Fruit fly (Drosophila melanogaster) S2 (cell line): ENCODE data around the gene Mkp3.

Experiments used
- CG8478 ChIP-seq: fragments of >200 bp; optimal IDR thresholded peaks from 2 replicates; lab custom pipeline; 2018
- CTCF ChIP-seq, 2 experiments: fragments of >200 bp; optimal IDR thresholded peaks; 2 replicates each; lab custom pipeline; 2018

DNA sequence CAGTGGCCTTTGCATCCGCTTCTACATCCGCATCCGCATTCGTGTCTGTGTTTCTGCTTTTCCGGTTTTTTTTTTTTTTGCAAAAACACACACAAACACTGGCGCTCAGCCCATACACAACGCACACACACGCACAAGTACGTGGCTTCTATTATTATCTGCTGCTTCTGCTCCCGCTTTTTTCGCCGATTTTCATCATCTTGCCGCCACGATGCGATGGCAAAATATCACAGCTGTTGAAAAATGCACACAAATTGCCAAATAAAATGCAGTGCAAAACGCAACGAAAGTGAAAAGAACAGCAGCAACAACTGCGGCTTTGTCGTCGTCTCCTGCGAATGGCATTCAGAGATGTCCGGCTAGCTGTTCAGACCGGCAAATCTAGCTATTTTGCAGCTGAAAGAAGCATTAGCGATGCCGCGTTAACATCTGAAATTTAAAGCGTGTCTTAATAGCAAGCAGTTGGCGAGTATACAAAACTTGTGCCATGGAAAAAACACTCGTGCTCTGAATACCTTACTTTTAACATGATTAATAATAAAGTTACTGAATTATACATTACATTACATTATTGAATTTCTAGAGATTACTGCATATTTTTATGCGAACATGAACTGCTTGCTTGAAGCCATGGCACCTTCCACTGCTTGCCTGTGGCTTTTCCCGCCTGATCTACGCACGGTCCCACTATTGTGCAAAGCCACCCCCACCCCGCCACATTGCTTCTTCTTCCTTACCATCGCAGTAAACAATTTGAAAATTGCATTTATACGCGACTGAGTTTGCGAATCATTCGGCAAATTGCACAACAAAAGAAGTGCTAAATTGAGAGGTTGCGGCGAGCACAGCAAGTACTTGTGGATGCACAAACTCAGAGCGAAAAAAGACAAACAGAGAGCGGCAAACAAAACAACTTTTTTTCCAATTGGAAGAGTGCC lies 23.5 kb downstream of the Mkp3 start, which contains the start of the genes Ugt316A1 and Sfxn2:
- TF ChIP-seq CG8478 (no peak), CTCF (optimal IDR thresholded peaks at IDR 0.05; lab: Kevin White, UChicago) (peak; percentile 56 to 60)
